Fruit fly (Drosophila melanogaster) whole organism, prepupa: ENCODE results near the gene CG14017.

Source experiments
- Blimp-1 ChIP-seq: fragments of 200-800 bp; sonication (Bioruptor generic); optimal IDR thresholded peaks from 3 replicates; lab custom pipeline; 2017; ENCODE audit warnings: missing biosample characterization, missing genetic modification characterization, mild to moderate bottlenecking, moderate library complexity, missing genetic modification reagents
- CG10631 ChIP-seq: fragments of 200-800 bp; sonication (Bioruptor generic); optimal IDR thresholded peaks from 2 replicates; lab custom pipeline; 2016; ENCODE audit warnings: missing biosample characterization, missing genetic modification characterization
- CG10669 ChIP-seq: fragments of 200-800 bp; sonication (Bioruptor generic); optimal IDR thresholded peaks from 3 replicates; lab custom pipeline; 2018; ENCODE audit warnings: missing biosample characterization, mild to moderate bottlenecking, missing genetic modification characterization, moderate library complexity
- CG11294 ChIP-seq: fragments of 200-800 bp; sonication (Bioruptor generic); IDR thresholded peaks from 2 replicates; pipeline ENCODE4 v1.3.6; 2022; ENCODE audit warnings: missing biosample characterization, missing genetic modification characterization
- CG11762 ChIP-seq: fragments of 200-800 bp; sonication (Bioruptor generic); optimal IDR thresholded peaks from 3 replicates; lab custom pipeline; 2016; ENCODE audit warnings: missing biosample characterization, missing genetic modification characterization; ENCODE audit not compliant: insufficient read depth
- CG15336 ChIP-seq: fragments of 200-800 bp; sonication (Bioruptor generic); IDR thresholded peaks from 2 replicates; pipeline ENCODE4 v1.3.6; 2022; ENCODE audit warnings: missing biosample characterization, missing genetic modification characterization
- CG16779 ChIP-seq: fragments of 200-800 bp; sonication (Bioruptor generic); optimal IDR thresholded peaks from 3 replicates; lab custom pipeline; 2017; ENCODE audit warnings: missing biosample characterization, mild to moderate bottlenecking, missing genetic modification characterization
- CG3032 ChIP-seq: fragments of 200-800 bp; optimal IDR thresholded peaks from 2 replicates; lab custom pipeline; 2019; ENCODE audit warnings: missing biosample characterization, mild to moderate bottlenecking, missing genetic modification characterization, moderate library complexity
- CG31627 ChIP-seq: fragments of 200-800 bp; sonication (Bioruptor generic); optimal IDR thresholded peaks from 3 replicates; lab custom pipeline; 2016; ENCODE audit warnings: missing biosample characterization, missing genetic modification characterization
- CG32006 ChIP-seq: fragments of 200-800 bp; sonication (Bioruptor generic); optimal IDR thresholded peaks from 3 replicates; lab custom pipeline; 2017; ENCODE audit warnings: missing biosample characterization, mild to moderate bottlenecking, missing genetic modification characterization
- CG34406 ChIP-seq: fragments of 200-800 bp; sonication (Bioruptor generic); optimal IDR thresholded peaks from 3 replicates; lab custom pipeline; 2016; ENCODE audit warnings: missing biosample characterization, missing genetic modification characterization
- CG3919 ChIP-seq: fragments of 200-800 bp; sonication (Bioruptor generic); optimal IDR thresholded peaks from 3 replicates; lab custom pipeline; 2016; ENCODE audit warnings: missing biosample characterization, missing genetic modification characterization
- CG4318 ChIP-seq: fragments of 200-800 bp; sonication (Bioruptor generic); optimal IDR thresholded peaks from 3 replicates; lab custom pipeline; 2017; ENCODE audit warnings: missing biosample characterization, mild to moderate bottlenecking, missing genetic modification characterization
- CG6163 ChIP-seq: fragments of 200-800 bp; sonication (Bioruptor generic); IDR thresholded peaks from 3 replicates; pipeline ENCODE4 v1.3.6; 2022; ENCODE audit warnings: missing biosample characterization, missing genetic modification characterization
- CG6276 ChIP-seq: fragments of 200-800 bp; sonication (Bioruptor generic); optimal IDR thresholded peaks from 2 replicates; lab custom pipeline; 2017; ENCODE audit warnings: missing biosample characterization, mild to moderate bottlenecking, missing genetic modification characterization
- CG6792 ChIP-seq: fragments of 200-800 bp; sonication (Bioruptor generic); optimal IDR thresholded peaks from 3 replicates; lab custom pipeline; 2016; ENCODE audit warnings: missing biosample characterization, missing genetic modification characterization
- CG6808 ChIP-seq: fragments of 200-800 bp; sonication (Bioruptor generic); optimal IDR thresholded peaks from 3 replicates; lab custom pipeline; 2017; ENCODE audit warnings: missing biosample characterization, missing genetic modification characterization, mild to moderate bottlenecking, moderate library complexity, missing genetic modification reagents
- CG6854 ChIP-seq: fragments of 200-800 bp; sonication (Bioruptor generic); optimal IDR thresholded peaks from 2 replicates; lab custom pipeline; 2017; ENCODE audit warnings: missing biosample characterization, mild to moderate bottlenecking, missing genetic modification characterization
- CG8119 ChIP-seq: fragments of 200-800 bp; sonication (Bioruptor generic); IDR thresholded peaks from 3 replicates; pipeline ENCODE4 v1.3.6; 2022; ENCODE audit warnings: missing biosample characterization, missing genetic modification characterization
- Eip75B ChIP-seq: fragments of 200-800 bp; sonication (Bioruptor generic); optimal IDR thresholded peaks from 3 replicates; lab custom pipeline; 2016; ENCODE audit warnings: missing biosample characterization, missing genetic modification characterization
- Eip78C ChIP-seq: fragments of 200-800 bp; sonication (Bioruptor generic); peaks from one replicate; lab custom pipeline; 2016; ENCODE audit warnings: missing biosample characterization, missing genetic modification characterization
- Eip93F ChIP-seq: fragments of 200-800 bp; sonication (Bioruptor generic); optimal IDR thresholded peaks from 2 replicates; lab custom pipeline; 2016; ENCODE audit warnings: missing biosample characterization, mild to moderate bottlenecking, missing genetic modification characterization
- Ets21C ChIP-seq: fragments of 200-800 bp; sonication (Bioruptor generic); optimal IDR thresholded peaks from 3 replicates; lab custom pipeline; 2016; ENCODE audit warnings: missing biosample characterization, missing genetic modification characterization
- Ets96B ChIP-seq: fragments of 200-800 bp; optimal IDR thresholded peaks from 2 replicates; lab custom pipeline; 2019; ENCODE audit warnings: missing biosample characterization, mild to moderate bottlenecking, missing genetic modification characterization, moderate library complexity
- Gug ChIP-seq: fragments of 200-800 bp; sonication (Bioruptor generic); IDR thresholded peaks from 2 replicates; pipeline ENCODE4 v1.3.6; 2022; ENCODE audit warnings: missing biosample characterization, missing genetic modification characterization
- Hr38 ChIP-seq: sonication (Bioruptor generic); optimal IDR thresholded peaks from 2 replicates; lab custom pipeline; 2016; ENCODE audit warnings: missing biosample characterization, missing genetic modification characterization
- Hr4 ChIP-seq: fragments of 200-800 bp; sonication (Bioruptor generic); optimal IDR thresholded peaks from 3 replicates; lab custom pipeline; 2016; ENCODE audit warnings: missing biosample characterization, missing genetic modification characterization
- Lpt ChIP-seq: fragments of 200-800 bp; sonication (Bioruptor generic); optimal IDR thresholded peaks from 3 replicates; lab custom pipeline; 2016; ENCODE audit warnings: missing biosample characterization, missing genetic modification characterization
- Sox102F ChIP-seq: fragments of 200-800 bp; sonication (Bioruptor generic); optimal IDR thresholded peaks from 2 replicates; lab custom pipeline; 2016; ENCODE audit warnings: missing biosample characterization, mild to moderate bottlenecking, missing genetic modification characterization
- Sox14 ChIP-seq: fragments of 200-800 bp; sonication (Bioruptor generic); optimal IDR thresholded peaks from 3 replicates; lab custom pipeline; 2016; ENCODE audit warnings: missing biosample characterization, missing genetic modification characterization
- cyc ChIP-seq: fragments of 200-800 bp; sonication (Bioruptor generic); optimal IDR thresholded peaks from 3 replicates; lab custom pipeline; 2016; ENCODE audit warnings: missing biosample characterization, missing genetic modification characterization
- dac ChIP-seq: fragments of 200-800 bp; sonication (Bioruptor generic); optimal IDR thresholded peaks from 2 replicates; lab custom pipeline; 2017; ENCODE audit warnings: missing biosample characterization, mild to moderate bottlenecking, missing genetic modification characterization
- eg ChIP-seq: fragments of 200-800 bp; sonication (Bioruptor generic); IDR thresholded peaks from 3 replicates; pipeline ENCODE4 v1.3.6; 2022; ENCODE audit warnings: missing biosample characterization, missing genetic modification characterization
- esn ChIP-seq: fragments of 200-800 bp; sonication (Bioruptor generic); optimal IDR thresholded peaks from 2 replicates; lab custom pipeline; 2016; ENCODE audit warnings: missing biosample characterization, mild to moderate bottlenecking, missing genetic modification characterization, moderate library complexity
- fd85E ChIP-seq: fragments of 200-800 bp; sonication (Bioruptor generic); optimal IDR thresholded peaks from 3 replicates; lab custom pipeline; 2016; ENCODE audit warnings: missing biosample characterization, missing genetic modification characterization
- fkh ChIP-seq: fragments of 200-800 bp; sonication (Bioruptor generic); optimal IDR thresholded peaks from 3 replicates; lab custom pipeline; 2017; ENCODE audit warnings: missing biosample characterization, mild to moderate bottlenecking, missing genetic modification characterization, moderate library complexity
- lz ChIP-seq: fragments of 200-800 bp; sonication (Bioruptor generic); optimal IDR thresholded peaks from 3 replicates; lab custom pipeline; 2016; ENCODE audit warnings: missing biosample characterization, missing genetic modification characterization
- net ChIP-seq: fragments of 200-800 bp; sonication (Bioruptor generic); optimal IDR thresholded peaks from 3 replicates; lab custom pipeline; 2016; ENCODE audit warnings: missing biosample characterization, missing genetic modification characterization
- ss ChIP-seq, 2 experiments: fragments of 200-800 bp; sonication (Bioruptor generic); optimal IDR thresholded peaks; 2 replicates in 1 of 2; 3 replicates in 1 of 2; lab custom pipeline; 2017 to 2018; ENCODE audit warnings: mild to moderate bottlenecking in 2 of 2, missing biosample characterization in 2 of 2, missing genetic modification characterization in 2 of 2, moderate library complexity in 1 of 2
- svp ChIP-seq: fragments of 200-800 bp; sonication (Bioruptor generic); peaks from one replicate; lab custom pipeline; 2016; ENCODE audit warnings: missing biosample characterization, missing genetic modification characterization
- vri ChIP-seq: fragments of 200-800 bp; sonication (Bioruptor generic); optimal IDR thresholded peaks from 3 replicates; lab custom pipeline; 2016; ENCODE audit warnings: missing biosample characterization, mild to moderate bottlenecking, missing genetic modification characterization

Gene CG14017

DNA sequence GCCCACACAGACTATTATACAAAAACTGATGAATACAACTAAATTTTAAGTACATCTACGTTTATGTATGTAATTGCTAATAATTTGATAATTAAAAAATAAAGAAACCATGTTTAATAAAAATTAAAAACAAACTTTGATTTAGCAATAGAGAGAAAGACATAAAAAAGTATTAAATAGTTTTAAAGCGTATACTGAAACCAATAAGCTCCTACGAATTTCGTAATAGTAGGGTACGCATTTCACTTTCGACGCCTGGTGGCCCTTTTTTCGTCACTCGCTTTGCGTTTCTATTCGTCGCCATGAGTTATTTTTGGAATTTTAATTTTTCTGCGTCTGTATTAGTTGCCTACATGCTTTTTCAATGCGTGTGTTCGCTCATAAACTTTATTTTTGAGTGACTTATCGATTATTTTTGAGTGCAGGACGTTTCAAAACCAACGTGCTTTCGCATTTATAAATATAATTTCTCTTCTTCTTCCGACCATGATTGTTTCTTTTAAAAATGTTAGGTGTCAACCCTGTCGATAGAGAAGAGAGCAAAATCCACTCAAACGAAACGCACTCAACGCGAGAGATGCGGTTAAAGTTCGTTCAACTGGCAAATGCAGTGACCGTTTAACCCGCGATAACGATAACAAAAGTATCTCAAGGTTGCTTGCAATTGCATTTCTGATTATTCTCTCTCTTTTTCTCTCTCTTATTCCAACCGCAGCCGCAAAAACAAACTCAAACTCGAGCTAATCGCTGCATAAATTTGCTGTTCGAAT, 7.0 kb upstream of the CG14017 start, which contains the start of gene Oscillin (continued):
- TF ChIP-seq CG11294: peak; percentile 30
- TF ChIP-seq CG6163 (GFP tag; lab: Robert Waterston, UW): peak; percentile 79
- peak; percentile 70 for TF ChIP-seq Eip75B (GFP tag; lab: Kevin White, UChicago)
- peak; percentile 68 for TF ChIP-seq CG31627 (GFP tag; lab: Kevin White, UChicago)
- peak; percentile 81 for TF ChIP-seq Ets96B (tag; lab: Kevin White, UChicago)
- peak; percentile 80 for TF ChIP-seq CG3032 (tag; lab: Kevin White, UChicago)
- peak; percentile 86 for TF ChIP-seq eg (GFP tag; lab: Robert Waterston, UW)
- peak; percentile 55 to 80 for TF ChIP-seq ss (GFP tag; optimal IDR thresholded peaks at IDR 0.05; lab: Kevin White, UChicago)
- TF ChIP-seq Eip78C (GFP tag; lab: Kevin White, UChicago): peak; percentile 96
- no peak for TF ChIP-seq CG4318
- TF ChIP-seq CG6854 (GFP tag; lab: Kevin White, UChicago): peak; percentile 51
- TF ChIP-seq Hr38: no peak
- peak; percentile 58 for TF ChIP-seq CG10631 (GFP tag; lab: Kevin White, UChicago)
- peak; percentile 38 for TF ChIP-seq Sox14 (GFP tag; lab: Kevin White, UChicago)
- TF ChIP-seq cyc: peak; percentile 65
- no peak for TF ChIP-seq Lpt (GFP tag; lab: Kevin White, UChicago)
- no peak for TF ChIP-seq dac
- TF ChIP-seq CG34406: peak; percentile 65
- peak; percentile 73 for TF ChIP-seq CG15336
- TF ChIP-seq CG32006 (GFP tag; lab: Kevin White, UChicago): peak; percentile 78
- TF ChIP-seq CG3919 (GFP tag; lab: Kevin White, UChicago): peak; percentile 76
- TF ChIP-seq Gug (GFP tag; lab: Robert Waterston, UW): peak; percentile 63
- TF ChIP-seq net: peak; percentile 80
- peak; percentile 77 for TF ChIP-seq CG6808 (GFP tag; lab: Kevin White, UChicago)
- TF ChIP-seq fkh: no peak
- TF ChIP-seq CG11762 (GFP tag; lab: Kevin White, UChicago): peak; percentile 66
- peak; percentile 97 for TF ChIP-seq Blimp-1
- no peak for TF ChIP-seq Eip93F (GFP tag; lab: Kevin White, UChicago)
- TF ChIP-seq fd85E (GFP tag; lab: Kevin White, UChicago): peak; percentile 18
- peak; percentile 22 for TF ChIP-seq CG16779 (tag; lab: Kevin White, UChicago)

DNA sequence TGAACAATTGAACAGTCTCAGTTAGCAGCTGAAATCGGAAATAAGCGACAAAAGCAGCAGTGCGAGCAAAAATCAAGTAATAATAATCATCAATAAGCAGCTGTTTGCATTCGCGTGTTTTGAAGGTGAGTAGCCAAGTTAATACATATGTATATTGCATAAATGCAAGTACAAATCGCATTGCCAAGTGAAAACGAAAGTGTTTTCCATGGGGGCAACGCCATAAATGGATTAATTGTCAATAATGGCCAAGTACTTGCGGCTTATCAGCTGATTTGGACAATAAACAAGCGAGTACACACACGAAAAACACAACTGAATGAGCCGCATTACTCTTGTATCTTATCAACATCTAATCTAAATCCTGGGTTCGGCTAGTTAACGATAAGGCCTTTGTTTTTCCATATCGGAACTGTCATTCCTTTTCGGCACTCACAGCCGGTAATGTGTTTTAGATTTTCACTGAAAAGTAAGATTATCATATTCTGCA, 6.4 kb upstream of the CG14017 start:
- TF ChIP-seq CG6163 (GFP tag; lab: Robert Waterston, UW) (no peak), vri (GFP tag; lab: Kevin White, UChicago) (peak; percentile 5), svp (GFP tag; lab: Kevin White, UChicago) (peak; percentile 62), Eip93F (GFP tag; lab: Kevin White, UChicago) (peak; percentile 25), Blimp-1 (peak; percentile 1)

DNA sequence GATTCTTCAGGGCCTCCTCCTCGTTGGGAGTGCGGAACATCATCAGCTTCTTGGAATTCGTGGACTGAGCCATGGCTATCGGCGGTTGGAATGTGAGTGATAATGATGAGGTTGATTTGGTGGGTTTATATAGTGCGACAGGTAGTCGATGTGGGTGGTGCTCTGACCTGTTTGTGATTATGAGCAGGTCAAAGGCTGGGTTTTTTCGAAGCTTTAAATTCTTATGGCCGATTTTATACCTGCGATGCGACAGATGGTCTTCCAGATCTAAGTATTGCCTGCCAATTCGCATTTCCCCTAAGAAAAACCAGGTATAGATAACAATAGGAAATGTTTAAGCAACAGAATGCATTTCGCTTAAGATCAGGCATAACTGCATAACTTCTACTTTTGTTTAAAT, 3.0 kb upstream of the CG14017 start, which contains the start of gene CG14014:
CG14014 (minus strand) TSS at position 101 of the 400 bp plus-strand sequence.
- TF ChIP-seq CG8119 (no peak), CG6276 (GFP tag; lab: Kevin White, UChicago) (no peak), esn (GFP tag; lab: Kevin White, UChicago) (no peak), Eip75B (GFP tag; lab: Kevin White, UChicago) (no peak), Ets21C (no peak), Ets96B (tag; lab: Kevin White, UChicago) (no peak), CG11762 (GFP tag; lab: Kevin White, UChicago) (no peak), dac (no peak), Sox102F (no peak), ss (GFP tag; optimal IDR thresholded peaks at IDR 0.05; lab: Kevin White, UChicago) (no peak), CG10669 (GFP tag; lab: Kevin White, UChicago) (no peak), CG6792 (GFP tag; lab: Kevin White, UChicago) (no peak), lz (GFP tag; lab: Kevin White, UChicago) (no peak), Hr4 (GFP tag; lab: Kevin White, UChicago) (no peak)
- TF ChIP-seq, all 60 proteins: peak for 0
